Worm (Caenorhabditis elegans): ENCODE results near the gene eif-2Bgamma.
A peak's percentile ranks its signal among the peaks of the same experiment; 100 is the strongest.

Gene eif-2Bgamma

ce11 chrII:6958136-6958535 lies 9.3 kb downstream of the eif-2Bgamma start:
- TF ChIP-seq lin-13 (GFP tag; optimal IDR thresholded peaks at IDR 0.05) (no peak), nhr-11 (tag; optimal IDR thresholded peaks at IDR 0.05) (no peak), rnt-1 (tag; optimal IDR thresholded peaks at IDR 0.05) (no peak), elt-2 (tag; optimal IDR thresholded peaks at IDR 0.05) (no peak), fos-1 (tag; optimal IDR thresholded peaks at IDR 0.05) (no peak), pag-3 (tag; optimal IDR thresholded peaks at IDR 0.05; ENCODE audit: borderline replicate concordance, insufficient read depth) (no peak), ceh-90 (tag; optimal IDR thresholded peaks at IDR 0.05) (no peak), Y116A8C.19 (tag; optimal IDR thresholded peaks at IDR 0.05; ENCODE audit: borderline replicate concordance) (no peak), ceh-82 (tag; optimal IDR thresholded peaks at IDR 0.05) (no peak), nhr-237 (tag; optimal IDR thresholded peaks at IDR 0.05) (no peak), ama-1 (optimal IDR thresholded peaks at IDR 0.05) (no peak), nhr-20 (tag; optimal IDR thresholded peaks at IDR 0.05) (no peak), lin-14 (GFP tag; optimal IDR thresholded peaks at IDR 0.05) (no peak), nhr-47 (tag; optimal IDR thresholded peaks at IDR 0.05) (no peak), tbx-2 (tag; optimal IDR thresholded peaks at IDR 0.05) (no peak), irx-1 (tag; optimal IDR thresholded peaks at IDR 0.05) (no peak), efl-3 (GFP tag; optimal IDR thresholded peaks at IDR 0.05) (no peak), aha-1 (tag; optimal IDR thresholded peaks at IDR 0.05) (no peak), grh-1 (GFP tag; IDR thresholded peaks at IDR 0.05) (no peak)

- no peak for TF ChIP-seq nhr-12 (tag; optimal IDR thresholded peaks at IDR 0.05)
- peak; percentile 7 for TF ChIP-seq aly-2 (tag; optimal IDR thresholded peaks at IDR 0.05)
- TF ChIP-seq fkh-10 (GFP tag; optimal IDR thresholded peaks at IDR 0.05): no peak
- TF ChIP-seq C16A3.4 (tag; optimal IDR thresholded peaks at IDR 0.05): no peak
- peak; percentile 10 for TF ChIP-seq ztf-4 (tag; optimal IDR thresholded peaks at IDR 0.05)
These were observed 12.3 kb downstream of the eif-2Bgamma start for ce11 chrII:6955084-6955697.

- TF ChIP-seq egl-27 (tag; optimal IDR thresholded peaks at IDR 0.05) (peak; percentile 65 to 82), mep-1 (tag; optimal IDR thresholded peaks at IDR 0.05) (peak; percentile 97), rnt-1 (tag; optimal IDR thresholded peaks at IDR 0.05) (peak; percentile 95), blmp-1 (tag; optimal IDR thresholded peaks at IDR 0.05) (peak; percentile 86), snpc-4 (tag; optimal IDR thresholded peaks at IDR 0.05) (peak; percentile 93), ceh-8 (GFP tag; optimal IDR thresholded peaks at IDR 0.05) (peak; percentile 71), grh-1 (GFP tag; IDR thresholded peaks at IDR 0.05) (peak; percentile 76), tbx-2 (tag; optimal IDR thresholded peaks at IDR 0.05) (peak; percentile 96), nhr-84 (tag; optimal IDR thresholded peaks at IDR 0.05) (no peak), sox-4 (tag; optimal IDR thresholded peaks at IDR 0.05) (peak; percentile 76), dpl-1 (GFP tag; optimal IDR thresholded peaks at IDR 0.05) (peak; percentile 76 to 85 (median 84)), nhr-12 (tag; optimal IDR thresholded peaks at IDR 0.05) (no peak), ceh-90 (tag; optimal IDR thresholded peaks at IDR 0.05) (peak; percentile 45), ceh-63 (GFP tag; optimal IDR thresholded peaks at IDR 0.05) (peak; percentile 84), C16A3.4 (tag; optimal IDR thresholded peaks at IDR 0.05) (peak; percentile 97), egl-13 (tag; optimal IDR thresholded peaks at IDR 0.05) (peak; percentile 88), zip-4 (GFP tag; optimal IDR thresholded peaks at IDR 0.05) (peak; percentile 66), nhr-237 (tag; optimal IDR thresholded peaks at IDR 0.05) (peak; percentile 90), hlh-4 (tag; optimal IDR thresholded peaks at IDR 0.05) (no peak), isw-1 (GFP tag; IDR thresholded peaks at IDR 0.05) (peak; percentile 89), nhr-77 (tag; optimal IDR thresholded peaks at IDR 0.05) (peak; percentile 96), elt-2 (tag; optimal IDR thresholded peaks at IDR 0.05) (peak; percentile 86), irx-1 (tag; optimal IDR thresholded peaks at IDR 0.05) (peak; percentile 93), efl-1 (optimal IDR thresholded peaks at IDR 0.05) (peak; percentile 90 to 94), efl-1 (GFP tag; optimal IDR thresholded peaks at IDR 0.05 in 1 of 2) (peak; percentile 77 to 98), elt-3 (tag; optimal IDR thresholded peaks at IDR 0.05) (peak in 3 of 6 experiments; percentile 19 to 76 (median 75)), swsn-7 (tag; optimal IDR thresholded peaks at IDR 0.05) (peak; percentile 95), xbp-1 (tag; optimal IDR thresholded peaks at IDR 0.05) (peak; percentile 93), unc-62 (GFP tag; optimal IDR thresholded peaks at IDR 0.05) (no peak), pqm-1 (tag; optimal IDR thresholded peaks at IDR 0.05) (no peak), alr-1 (tag; optimal IDR thresholded peaks at IDR 0.05; ENCODE audit: borderline replicate concordance) (no peak), nhr-85 (tag) (peak; percentile 97), pax-3 (tag; optimal IDR thresholded peaks at IDR 0.05) (peak; percentile 86), nhr-47 (tag; optimal IDR thresholded peaks at IDR 0.05) (peak; percentile 96)
These were observed 16.1 kb downstream of the eif-2Bgamma start, which contains the start of the genes malt-1 and ceh-38 for ce11 chrII:6951250-6951806. Gene malt-1, minus strand, starts transcription at chrII:6951300. Gene ceh-38, plus strand, starts transcription at chrII:6951526.

Measured in whole organism, L1 larva.